Fruit fly (Drosophila melanogaster): ENCODE results near the gene RpL34a.

The RpL34a gene

DNA sequence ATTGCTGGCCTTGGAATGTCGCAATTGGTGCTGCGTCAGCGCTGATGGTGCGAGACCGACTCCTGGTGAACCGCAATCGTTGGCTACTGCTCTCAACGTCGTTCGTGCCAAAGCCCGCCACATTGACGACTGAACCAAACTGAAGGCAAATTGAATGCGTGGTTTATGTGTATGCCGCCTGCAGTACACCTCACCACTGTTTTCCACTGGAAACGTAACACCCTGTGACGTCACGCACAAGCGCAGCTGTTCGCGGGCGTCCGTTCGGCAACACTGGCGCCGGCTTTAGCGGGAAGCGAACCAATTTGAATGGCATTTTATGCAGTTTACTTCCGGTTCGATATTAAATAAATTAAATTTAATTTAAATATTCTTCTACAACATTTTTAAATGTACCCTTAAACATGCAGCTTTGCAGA is 3.8 kb downstream of the RpL34a start, which contains the start of gene Cmpk (continued):
- TF ChIP-seq cad (GFP tag; optimal IDR thresholded peaks at IDR 0.05) (no peak), CG12942 (GFP tag; optimal IDR thresholded peaks at IDR 0.05) (no peak), Hmr (GFP tag; optimal IDR thresholded peaks at IDR 0.05) (peak; percentile 91), CG7928 (GFP tag; optimal IDR thresholded peaks at IDR 0.05) (peak; percentile 30), wdn (GFP tag; IDR thresholded peaks at IDR 0.05) (no peak), ham (GFP tag; IDR thresholded peaks at IDR 0.05) (no peak), jumu (GFP tag; optimal IDR thresholded peaks at IDR 0.05) (peak; percentile 15), ATbp (GFP tag; optimal IDR thresholded peaks at IDR 0.05) (peak; percentile 76), sr (GFP tag; IDR thresholded peaks at IDR 0.05) (peak; percentile 66; the same call in 2 of the 3 replicates), caup (GFP tag; optimal IDR thresholded peaks at IDR 0.05; ENCODE audit: severe bottlenecking) (peak; percentile 91), CG7271 (tag; optimal IDR thresholded peaks at IDR 0.05) (peak; percentile 85), Max (GFP tag; optimal IDR thresholded peaks at IDR 0.05) (peak; percentile 56), sens-2 (GFP tag; IDR thresholded peaks at IDR 0.05) (no peak), CG9609 (GFP tag; optimal IDR thresholded peaks at IDR 0.05) (no peak), CG12071 (GFP tag; optimal IDR thresholded peaks at IDR 0.05) (no peak), amos (GFP tag; IDR thresholded peaks at IDR 0.05; ENCODE audit: partially characterized antibody) (peak; percentile 42; the same call in 1 of the 2 replicates), CG12219 (GFP tag; optimal IDR thresholded peaks at IDR 0.05) (peak; percentile 48), z (GFP tag; IDR thresholded peaks at IDR 0.05) (0 out of 3 replicates have a peak, but pooled peaks have one; percentile 29), Bteb2 (GFP tag; optimal IDR thresholded peaks at IDR 0.05) (peak; percentile 1), ken (GFP tag; IDR thresholded peaks at IDR 0.05) (0 out of 3 replicates have a peak, but pooled peaks have one; percentile 23), ato (GFP tag; IDR thresholded peaks at IDR 0.05; ENCODE audit: partially characterized antibody) (peak; percentile 33; the same call in 1 of the 2 replicates), run (tag; optimal IDR thresholded peaks at IDR 0.05) (no peak), CG16815 (GFP tag; optimal IDR thresholded peaks at IDR 0.05) (peak; percentile 13), CG6813 (GFP tag; optimal IDR thresholded peaks at IDR 0.05) (peak; percentile 82), Vsx1 (GFP tag; optimal IDR thresholded peaks at IDR 0.05) (no peak), CG12391 (tag; optimal IDR thresholded peaks at IDR 0.05) (peak; percentile 70), br (optimal IDR thresholded peaks at IDR 0.05) (no peak), vnd (GFP tag; IDR thresholded peaks at IDR 0.05; ENCODE audit: partially characterized antibody) (no peak), maf-S (GFP tag; optimal IDR thresholded peaks at IDR 0.05) (peak; percentile 26), CG12769 (tag; optimal IDR thresholded peaks at IDR 0.05) (peak; percentile 80), Eip74EF (GFP tag; optimal IDR thresholded peaks at IDR 0.05) (peak in 1 of 2 experiments; percentile 74), gce (GFP tag; IDR thresholded peaks at IDR 0.05) (peak; percentile 75; the same call in 2 of the 3 replicates), CG4424 (GFP tag; optimal IDR thresholded peaks at IDR 0.05) (peak; percentile 61), CG4282 (GFP tag; optimal IDR thresholded peaks at IDR 0.05) (peak; percentile 19), CG18619 (GFP tag; optimal IDR thresholded peaks at IDR 0.05) (peak; percentile 84), pzg (GFP tag; optimal IDR thresholded peaks at IDR 0.05) (peak; percentile 74), danr (GFP tag; IDR thresholded peaks at IDR 0.05) (0 out of 2 replicates have a peak, but pooled peaks have one; percentile 27), CG43689 (GFP tag; IDR thresholded peaks at IDR 0.05) (no peak), D19A (tag; optimal IDR thresholded peaks at IDR 0.05) (peak; percentile 32), Rx (GFP tag; IDR thresholded peaks at IDR 0.05) (peak; percentile 29; the same call in 1 of the 2 replicates), Asciz (GFP tag; optimal IDR thresholded peaks at IDR 0.05) (peak; percentile 68), dan (GFP tag; IDR thresholded peaks at IDR 0.05) (no peak), CG18011 (GFP tag; optimal IDR thresholded peaks at IDR 0.05) (peak; percentile 57), mam (GFP tag; optimal IDR thresholded peaks at IDR 0.05) (peak; percentile 35), eve (GFP tag; optimal IDR thresholded peaks at IDR 0.05) (no peak), CG2120 (GFP tag; optimal IDR thresholded peaks at IDR 0.05) (peak; percentile 55), trem (tag; optimal IDR thresholded peaks at IDR 0.05) (peak; percentile 57), bigmax (GFP tag; optimal IDR thresholded peaks at IDR 0.05) (peak; percentile 62), Nf-YA (GFP tag; IDR thresholded peaks at IDR 0.05) (no peak), nom (GFP tag; optimal IDR thresholded peaks at IDR 0.05) (peak; percentile 80)
